Worm (Caenorhabditis elegans) whole organism, mixed stage, embryonic: ENCODE data around the gene nhr-277.
"Not testable (repeated sequence)": the region's sequence is repeated elsewhere in the genome, so short reads cannot be mapped to it uniquely, and the experiment has no call there.

ENCODE experiments used
- lin-13 ChIP-seq: fragments of 150-350 bp; optimal IDR thresholded peaks from 2 replicates; lab custom pipeline; 2014; ENCODE audit warnings: missing biosample characterization, missing genetic modification characterization
- mls-2 ChIP-seq: sonication (generic microtip); optimal IDR thresholded peaks from 2 replicates; lab custom pipeline; 2016; ENCODE audit warnings: mild to moderate bottlenecking, missing genetic modification characterization, moderate library complexity, missing compliant biosample characterization
- unc-39 ChIP-seq: fragments of 150-350 bp; optimal IDR thresholded peaks from 2 replicates; lab custom pipeline; 2014; ENCODE audit warnings: missing biosample characterization, missing genetic modification characterization
- ztf-11 ChIP-seq: fragments of 150-350 bp; optimal IDR thresholded peaks from 2 replicates; lab custom pipeline; 2014; ENCODE audit warnings: missing biosample characterization, missing genetic modification characterization

- not testable (repeated sequence) for TF ChIP-seq mls-2 (tag; lab: Kevin White, UChicago); lin-13 (tag; lab: Kevin White, UChicago); unc-39; ztf-11 (tag; lab: Kevin White, UChicago)
These were observed 2.8 kb upstream of the nhr-277 start for ce11 chrIV:2740035-2740434.
